Fruit fly (Drosophila melanogaster): ENCODE measurements around the gene CG17192.

The CG17192 gene

DNA sequence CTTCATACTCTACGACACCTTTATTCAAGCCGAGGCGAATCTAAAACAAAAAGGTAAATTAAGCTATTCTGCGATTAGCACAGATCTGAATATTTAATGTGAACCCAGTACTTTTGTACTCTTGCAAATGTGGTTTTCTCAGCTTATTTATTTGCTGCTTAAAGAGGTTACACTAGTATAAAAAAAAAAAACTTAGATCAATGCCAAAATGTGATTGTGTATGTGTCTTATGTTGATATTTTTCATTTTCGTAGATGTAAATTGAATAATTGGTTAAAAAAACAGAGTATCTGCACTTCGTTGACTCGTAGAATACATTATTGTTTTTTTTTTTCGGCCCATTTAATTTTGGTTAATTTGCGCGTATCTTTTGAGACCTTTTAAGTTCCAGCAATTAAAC lies 48.3 kb downstream of the CG17192 start:
- TF ChIP-seq sr (GFP tag; IDR thresholded peaks at IDR 0.05) = no peak
- TF ChIP-seq CG15269 (tag; optimal IDR thresholded peaks at IDR 0.05) = peak; percentile 31
- TF ChIP-seq CG7839 (tag; optimal IDR thresholded peaks at IDR 0.05) = no peak
- TF ChIP-seq Ssrp (tag; optimal IDR thresholded peaks at IDR 0.05) = no peak
- no peak for TF ChIP-seq chif (GFP tag; optimal IDR thresholded peaks at IDR 0.05)
- no peak for TF ChIP-seq crol (GFP tag; IDR thresholded peaks at IDR 0.05)
- TF ChIP-seq dan (GFP tag; IDR thresholded peaks at IDR 0.05) = no peak
- TF ChIP-seq inv (GFP tag; IDR thresholded peaks at IDR 0.05; ENCODE audit: partially characterized antibody) = no peak
- TF ChIP-seq ab (GFP tag; optimal IDR thresholded peaks at IDR 0.05) = no peak
- peak; percentile 12 for TF ChIP-seq CG2120 (GFP tag; optimal IDR thresholded peaks at IDR 0.05)
- peak; percentile 1 for TF ChIP-seq Fer3 (tag; optimal IDR thresholded peaks at IDR 0.05)
- peak; percentile 79 for TF ChIP-seq D19A (tag; optimal IDR thresholded peaks at IDR 0.05)
- no peak for TF ChIP-seq btn (GFP tag; optimal IDR thresholded peaks at IDR 0.05)
- TF ChIP-seq unpg (GFP tag; optimal IDR thresholded peaks at IDR 0.05) = no peak
- TF ChIP-seq CkIIα-i1 (GFP tag; IDR thresholded peaks at IDR 0.05) = no peak
- no peak for TF ChIP-seq CG17385 (GFP tag; optimal IDR thresholded peaks at IDR 0.05)
- TF ChIP-seq bigmax (GFP tag; optimal IDR thresholded peaks at IDR 0.05) = no peak
- TF ChIP-seq Atf6 (GFP tag; IDR thresholded peaks at IDR 0.05) = no peak
- no peak for TF ChIP-seq tna (GFP tag; IDR thresholded peaks at IDR 0.05; ENCODE audit: partially characterized antibody)
- TF ChIP-seq hth (optimal IDR thresholded peaks at IDR 0.05) = no peak
- TF ChIP-seq Ptx1 (GFP tag; IDR thresholded peaks at IDR 0.05) = peak; percentile 21; the same call in 1 of the 2 replicates
- no peak for TF ChIP-seq Dek (tag; optimal IDR thresholded peaks at IDR 0.05)
- TF ChIP-seq CG7357 (GFP tag; IDR thresholded peaks at IDR 0.05) = no peak
- no peak for TF ChIP-seq psq (GFP tag; optimal IDR thresholded peaks at IDR 0.05)
- TF ChIP-seq CG31224 (GFP tag; IDR thresholded peaks at IDR 0.05) = 0 out of 2 replicates have a peak, but pooled peaks have one; percentile 5
- TF ChIP-seq CG2116 (GFP tag; optimal IDR thresholded peaks at IDR 0.05) = no peak
- TF ChIP-seq CG6854 (GFP tag; optimal IDR thresholded peaks at IDR 0.05) = no peak
- TF ChIP-seq E2f1 (GFP tag; IDR thresholded peaks at IDR 0.05) = 0 out of 2 replicates have a peak, but pooled peaks have one; percentile 17
- TF ChIP-seq br (optimal IDR thresholded peaks at IDR 0.05) = no peak
- TF ChIP-seq grn (GFP tag; optimal IDR thresholded peaks at IDR 0.05) = no peak
- peak; percentile 69; the same call in 2 of the 3 replicates for TF ChIP-seq row (GFP tag; IDR thresholded peaks at IDR 0.05)
- TF ChIP-seq CG12744 (GFP tag; optimal IDR thresholded peaks at IDR 0.05) = no peak
- no peak for TF ChIP-seq Oaz (GFP tag; IDR thresholded peaks at IDR 0.05)
- TF ChIP-seq dimm (GFP tag; IDR thresholded peaks at IDR 0.05) = no peak
- TF ChIP-seq slou (GFP tag; optimal IDR thresholded peaks at IDR 0.05) = no peak
- TF ChIP-seq pb (GFP tag; optimal IDR thresholded peaks at IDR 0.05) = no peak
- TF ChIP-seq Meics (GFP tag; optimal IDR thresholded peaks at IDR 0.05) = peak; percentile 37
- TF ChIP-seq Atf-2 (GFP tag; optimal IDR thresholded peaks at IDR 0.05) = no peak
- TF ChIP-seq CG13624 (GFP tag; optimal IDR thresholded peaks at IDR 0.05) = peak; percentile 3
- TF ChIP-seq gcm2 (GFP tag; optimal IDR thresholded peaks at IDR 0.05) = no peak
- no peak for TF ChIP-seq CG9215 (GFP tag; IDR thresholded peaks at IDR 0.05)
- TF ChIP-seq ash1 (GFP tag; optimal IDR thresholded peaks at IDR 0.05) = no peak
- TF ChIP-seq knrl (GFP tag; IDR thresholded peaks at IDR 0.05; ENCODE audit: partially characterized antibody) = no peak
- no peak for TF ChIP-seq Hmr (GFP tag; optimal IDR thresholded peaks at IDR 0.05)
- no peak for TF ChIP-seq CG5245 (GFP tag; optimal IDR thresholded peaks at IDR 0.05)
- 0 out of 2 replicates have a peak, but pooled peaks have one; percentile 13 for TF ChIP-seq CG14441 (GFP tag; IDR thresholded peaks at IDR 0.05)
- TF ChIP-seq dmrt99B (tag; optimal IDR thresholded peaks at IDR 0.05) = no peak
- no peak for TF ChIP-seq insv (GFP tag; optimal IDR thresholded peaks at IDR 0.05)
- no peak for TF ChIP-seq Mes4 (GFP tag; optimal IDR thresholded peaks at IDR 0.05)
- TF ChIP-seq CG8388 (GFP tag; optimal IDR thresholded peaks at IDR 0.05) = no peak
- no peak for TF ChIP-seq prd (optimal IDR thresholded peaks at IDR 0.05)
- no peak for TF ChIP-seq prd (GFP tag; IDR thresholded peaks at IDR 0.05)
- no peak for TF ChIP-seq tx (GFP tag; optimal IDR thresholded peaks at IDR 0.05)
